Fruit fly (Drosophila melanogaster) whole organism, embryonic: ENCODE results near the gene Ptp4E.
A peak's percentile ranks its signal among the peaks of the same experiment; 100 is the strongest.

Source experiments
- Blimp-1 ChIP-seq: fragments of 200-800 bp; sonication (Bioruptor generic); optimal IDR thresholded peaks from 3 replicates; lab custom pipeline; 2018; ENCODE audit warnings: missing biosample characterization, missing genetic modification characterization, mild to moderate bottlenecking, moderate library complexity, missing genetic modification reagents
- CG10274 ChIP-seq: fragments of 200-800 bp; sonication (Bioruptor generic); optimal IDR thresholded peaks from 3 replicates; lab custom pipeline; 2017; ENCODE audit warnings: missing biosample characterization, mild to moderate bottlenecking, missing genetic modification characterization
- CG10462 ChIP-seq: fragments of 200-800 bp; sonication (Bioruptor generic); optimal IDR thresholded peaks from 2 replicates; lab custom pipeline; 2016; ENCODE audit warnings: missing biosample characterization, missing genetic modification characterization
- CG10654 ChIP-seq: fragments of 200-800 bp; sonication (Bioruptor generic); optimal IDR thresholded peaks from 2 replicates; lab custom pipeline; 2016; ENCODE audit warnings: missing biosample characterization, missing genetic modification characterization
- CG11695 ChIP-seq: fragments of 200-800 bp; sonication (Bioruptor generic); IDR thresholded peaks from 3 replicates; pipeline ENCODE4 v1.3.6; 2022; ENCODE audit warnings: missing biosample characterization, missing genetic modification characterization
- CG1233 ChIP-seq: fragments of 200-800 bp; sonication (Bioruptor generic); optimal IDR thresholded peaks from 4 replicates; lab custom pipeline; 2018; ENCODE audit warnings: missing biosample characterization, mild to moderate bottlenecking, missing genetic modification characterization
- CG14965 ChIP-seq: fragments of 200-800 bp; sonication (Bioruptor generic); optimal IDR thresholded peaks from 2 replicates; lab custom pipeline; 2016; ENCODE audit warnings: missing biosample characterization, missing genetic modification characterization, borderline replicate concordance
- CG15011 ChIP-seq: fragments of 200-800 bp; sonication (Bioruptor generic); optimal IDR thresholded peaks from 3 replicates; lab custom pipeline; 2018; ENCODE audit warnings: missing biosample characterization, mild to moderate bottlenecking, missing genetic modification characterization
- CG17361 ChIP-seq: fragments of 200-800 bp; sonication (Bioruptor generic); IDR thresholded peaks from 3 replicates; pipeline ENCODE4 v1.3.6; 2022; ENCODE audit warnings: missing biosample characterization, missing genetic modification characterization
- CG1792 ChIP-seq: fragments of 200-800 bp; sonication (Bioruptor generic); optimal IDR thresholded peaks from 2 replicates; lab custom pipeline; 2016; ENCODE audit warnings: missing biosample characterization, missing genetic modification characterization
- CG30431 ChIP-seq: fragments of 200-800 bp; sonication (Bioruptor generic); optimal IDR thresholded peaks from 2 replicates; lab custom pipeline; 2017; ENCODE audit warnings: missing biosample characterization, missing genetic modification characterization
- CG31224 ChIP-seq: fragments of 200-800 bp; sonication (Bioruptor generic); IDR thresholded peaks from 2 replicates; pipeline ENCODE4 v1.3.6; 2022; ENCODE audit warnings: missing biosample characterization, missing genetic modification characterization
- CG32767 ChIP-seq: fragments of 200-800 bp; sonication (Bioruptor generic); IDR thresholded peaks from 2 replicates; pipeline ENCODE4 v1.3.6; 2022; ENCODE audit warnings: missing biosample characterization, missing genetic modification characterization
- CG33557 ChIP-seq: fragments of 200-800 bp; sonication (Bioruptor generic); optimal IDR thresholded peaks from 2 replicates; lab custom pipeline; 2019; ENCODE audit warnings: missing biosample characterization, mild to moderate bottlenecking, missing genetic modification characterization, moderate library complexity
- CG34224 ChIP-seq: fragments of 200-800 bp; sonication (Bioruptor generic); IDR thresholded peaks from 3 replicates; pipeline ENCODE4 v1.3.6; 2022; ENCODE audit warnings: missing biosample characterization, missing genetic modification characterization; ENCODE audit not compliant: partially characterized antibody
- CG4282 ChIP-seq: fragments of 200-800 bp; sonication (Bioruptor generic); optimal IDR thresholded peaks from 2 replicates; lab custom pipeline; 2016; ENCODE audit warnings: missing biosample characterization, missing genetic modification characterization
- CG4328 ChIP-seq: fragments of 200-800 bp; sonication (Bioruptor generic); optimal IDR thresholded peaks from 3 replicates; lab custom pipeline; 2017; ENCODE audit warnings: missing biosample characterization, missing genetic modification reagents, missing genetic modification characterization
- CG4404 ChIP-seq: fragments of 200-800 bp; sonication (Bioruptor generic); IDR thresholded peaks from 2 replicates; pipeline ENCODE4 v1.3.6; 2022; ENCODE audit warnings: missing biosample characterization, missing genetic modification characterization
- CG5245 ChIP-seq: fragments of 200-800 bp; sonication (Bioruptor generic); optimal IDR thresholded peaks from 3 replicates; lab custom pipeline; 2016; ENCODE audit warnings: missing biosample characterization, missing genetic modification characterization
- CG6683 ChIP-seq: fragments of 200-800 bp; sonication (Bioruptor generic); optimal IDR thresholded peaks from 2 replicates; lab custom pipeline; 2017; ENCODE audit warnings: missing biosample characterization, mild to moderate bottlenecking, missing genetic modification characterization, missing genetic modification reagents
- CG7839 ChIP-seq: fragments of 200-800 bp; sonication (Bioruptor generic); optimal IDR thresholded peaks from 3 replicates; lab custom pipeline; 2018; ENCODE audit warnings: missing biosample characterization, mild to moderate bottlenecking, missing genetic modification characterization, moderate library complexity
- CG8089 ChIP-seq: fragments of 200-800 bp; sonication (Bioruptor generic); optimal IDR thresholded peaks from 3 replicates; lab custom pipeline; 2016; ENCODE audit warnings: missing biosample characterization, missing genetic modification characterization
- CG9215 ChIP-seq: fragments of 200-800 bp; sonication (Bioruptor generic); IDR thresholded peaks from 2 replicates; pipeline ENCODE4 v1.3.6; 2022; ENCODE audit warnings: missing biosample characterization, missing genetic modification characterization
- E2f2 ChIP-seq: fragments of 200-800 bp; sonication (Bioruptor generic); IDR thresholded peaks from 2 replicates; pipeline ENCODE4 v1.3.6; 2022; ENCODE audit warnings: missing biosample characterization, missing genetic modification characterization
- H2.0 ChIP-seq: fragments of 200-800 bp; sonication (Bioruptor generic); IDR thresholded peaks from 2 replicates; pipeline ENCODE4 v1.3.6; 2022; ENCODE audit warnings: missing biosample characterization, missing genetic modification characterization
- HLH3B ChIP-seq: fragments of 200-800 bp; sonication (Bioruptor generic); IDR thresholded peaks from 2 replicates; pipeline ENCODE4 v1.3.6; 2022; ENCODE audit warnings: missing biosample characterization, missing genetic modification characterization
- HLHmδ ChIP-seq: fragments of 200-800 bp; sonication (Bioruptor generic); optimal IDR thresholded peaks from 2 replicates; lab custom pipeline; 2018; ENCODE audit warnings: missing biosample characterization, mild to moderate bottlenecking, missing genetic modification characterization, moderate library complexity
- Jarid2 ChIP-seq: fragments of 200-800 bp; sonication (Bioruptor generic); optimal IDR thresholded peaks from 3 replicates; lab custom pipeline; 2017; ENCODE audit warnings: mild to moderate bottlenecking, missing biosample characterization, missing genetic modification reagents, missing genetic modification characterization
- Oli ChIP-seq: fragments of 200-800 bp; sonication (Bioruptor generic); optimal IDR thresholded peaks from 2 replicates; lab custom pipeline; 2018; ENCODE audit warnings: missing biosample characterization, mild to moderate bottlenecking, missing genetic modification characterization, moderate library complexity
- ase ChIP-seq: fragments of 200-800 bp; sonication (Bioruptor generic); IDR thresholded peaks from 3 replicates; pipeline ENCODE4 v1.3.6; 2022; ENCODE audit warnings: missing biosample characterization, missing genetic modification characterization
- bab2 ChIP-seq: fragments of 200-800 bp; sonication (Bioruptor generic); optimal IDR thresholded peaks from 2 replicates; lab custom pipeline; 2016; ENCODE audit warnings: missing biosample characterization, missing genetic modification characterization
- disco-r ChIP-seq: fragments of 200-800 bp; sonication (Bioruptor generic); optimal IDR thresholded peaks from 2 replicates; lab custom pipeline; 2016; ENCODE audit warnings: missing biosample characterization, missing genetic modification characterization
- emc ChIP-seq: fragments of 200-800 bp; sonication (Bioruptor generic); optimal IDR thresholded peaks from 2 replicates; lab custom pipeline; 2016; ENCODE audit warnings: missing biosample characterization, missing genetic modification characterization
- fru ChIP-seq: fragments of >200 bp; optimal IDR thresholded peaks from 2 replicates; lab custom pipeline; 2017
- gro ChIP-seq: fragments of 200-800 bp; sonication (Bioruptor generic); optimal IDR thresholded peaks from 2 replicates; lab custom pipeline; 2016; ENCODE audit warnings: missing biosample characterization, missing genetic modification characterization
- gsb ChIP-seq: fragments of 200-800 bp; sonication (Bioruptor generic); IDR thresholded peaks from 2 replicates; pipeline ENCODE4 v1.3.6; 2022; ENCODE audit warnings: missing biosample characterization, missing genetic modification characterization
- kni ChIP-seq: fragments of 200-800 bp; sonication (Bioruptor generic); optimal IDR thresholded peaks from 3 replicates; lab custom pipeline; 2017; ENCODE audit warnings: mild to moderate bottlenecking, missing biosample characterization, missing genetic modification reagents, missing genetic modification characterization
- p53 ChIP-seq: fragments of 200-800 bp; sonication (Bioruptor generic); optimal IDR thresholded peaks from 2 replicates; lab custom pipeline; 2016; ENCODE audit warnings: missing biosample characterization, missing genetic modification characterization
- pfk ChIP-seq: fragments of 200-800 bp; sonication (Bioruptor generic); optimal IDR thresholded peaks from 2 replicates; lab custom pipeline; 2018; ENCODE audit warnings: missing biosample characterization, mild to moderate bottlenecking, missing genetic modification characterization, moderate library complexity
- pnt ChIP-seq: fragments of 200-800 bp; sonication (Bioruptor generic); optimal IDR thresholded peaks from 3 replicates; lab custom pipeline; 2016; ENCODE audit warnings: missing biosample characterization, missing genetic modification characterization
- pum ChIP-seq: fragments of 200-800 bp; sonication (Bioruptor generic); optimal IDR thresholded peaks from 2 replicates; lab custom pipeline; 2016; ENCODE audit warnings: missing biosample characterization, missing genetic modification characterization
- pzg ChIP-seq: fragments of 200-800 bp; sonication (Bioruptor generic); optimal IDR thresholded peaks from 3 replicates; lab custom pipeline; 2018; ENCODE audit warnings: missing biosample characterization, mild to moderate bottlenecking, missing genetic modification characterization, moderate library complexity
- repo ChIP-seq: fragments of 200-800 bp; sonication (Bioruptor generic); optimal IDR thresholded peaks from 2 replicates; lab custom pipeline; 2016; ENCODE audit warnings: missing biosample characterization, missing genetic modification characterization
- salm ChIP-seq: fragments of 200-800 bp; sonication (Bioruptor generic); optimal IDR thresholded peaks from 2 replicates; lab custom pipeline; 2018; ENCODE audit warnings: missing biosample characterization, mild to moderate bottlenecking, missing genetic modification characterization
- sc ChIP-seq, 3 experiments: fragments of >200 bp in 2 of 3; fragments of 200-800 bp in 1 of 3; sonication (Bioruptor generic) in 1 of 3; optimal IDR thresholded peaks; 2 replicates in 2 of 3; 3 replicates in 1 of 3; lab custom pipeline; 2017; ENCODE audit warnings: mild to moderate bottlenecking in 1 of 3, missing biosample characterization in 1 of 3, missing genetic modification characterization in 1 of 3, missing genetic modification reagents in 1 of 3
- scrt ChIP-seq: fragments of 200-800 bp; sonication (Bioruptor generic); optimal IDR thresholded peaks from 2 replicates; lab custom pipeline; 2018; ENCODE audit warnings: missing biosample characterization, mild to moderate bottlenecking, missing genetic modification characterization, moderate library complexity
- slbo ChIP-seq: fragments of 200-800 bp; sonication (Bioruptor generic); IDR thresholded peaks from 2 replicates; pipeline ENCODE4 v1.3.6; 2022; ENCODE audit warnings: missing biosample characterization, missing genetic modification characterization
- ttk ChIP-seq: fragments of 200-800 bp; sonication (Bioruptor generic); IDR thresholded peaks from 2 replicates; pipeline ENCODE4 v2.1.2; 2022; ENCODE audit warnings: missing biosample characterization, missing genetic modification characterization
- wdn ChIP-seq: fragments of 200-800 bp; sonication (Bioruptor generic); IDR thresholded peaks from 2 replicates; pipeline ENCODE4 v1.3.6; 2022; ENCODE audit warnings: missing biosample characterization, missing genetic modification characterization
- z ChIP-seq: fragments of 200-800 bp; sonication (Bioruptor generic); IDR thresholded peaks from 3 replicates; pipeline ENCODE4 v1.3.6; 2022; ENCODE audit warnings: missing biosample characterization, missing genetic modification characterization

The Ptp4E gene

dm6 chrX:4939788-4940441 lies 987 bp downstream of the Ptp4E start (continued):
- TF ChIP-seq H2.0 (peak; percentile 96), CG30431 (GFP tag; lab: Kevin White, UChicago) (peak; percentile 95), wdn (GFP tag; lab: Robert Waterston, UW) (peak; percentile 75; the same call in 1 of the 2 replicates), sc (optimal IDR thresholded peaks at IDR 0.05; lab: Kevin White, UChicago) (no peak), sc (GFP tag; optimal IDR thresholded peaks at IDR 0.05; lab: Kevin White, UChicago) (peak; percentile 93), CG10654 (GFP tag; lab: Kevin White, UChicago) (peak; percentile 93), CG1233 (GFP tag; lab: Kevin White, UChicago) (peak; percentile 95), ttk (GFP tag; lab: Robert Waterston, UW) (peak; percentile 97), CG15011 (GFP tag; lab: Kevin White, UChicago) (peak; percentile 85), CG11695 (GFP tag; lab: Robert Waterston, UW) (peak; percentile 92), E2f2 (peak; percentile 71), CG5245 (GFP tag; lab: Kevin White, UChicago) (peak; percentile 97), CG32767 (GFP tag; lab: Robert Waterston, UW) (peak; percentile 95), pum (GFP tag; lab: Kevin White, UChicago) (peak; percentile 95), Blimp-1 (GFP tag; lab: Kevin White, UChicago) (peak; percentile 92), CG9215 (peak; percentile 78), gro (peak; percentile 38), CG17361 (GFP tag; lab: Robert Waterston, UW) (peak; percentile 94), salm (peak; percentile 92), emc (peak; percentile 78), CG7839 (tag; lab: Kevin White, UChicago) (peak; percentile 96), CG33557 (GFP tag; lab: Kevin White, UChicago) (peak; percentile 96), CG6683 (GFP tag; lab: Kevin White, UChicago) (peak; percentile 58), pnt (GFP tag; lab: Kevin White, UChicago) (peak; percentile 95), Oli (tag; lab: Kevin White, UChicago) (peak; percentile 96), pzg (GFP tag; lab: Kevin White, UChicago) (peak; percentile 5), disco-r (GFP tag; lab: Kevin White, UChicago) (peak; percentile 81), fru (lab: Kevin White, UChicago) (no peak), HLHmδ (GFP tag; lab: Kevin White, UChicago) (peak; percentile 31), CG4282 (GFP tag; lab: Kevin White, UChicago) (peak; percentile 63), CG4404 (peak; percentile 94), pfk (GFP tag; lab: Kevin White, UChicago) (peak; percentile 1), p53 (GFP tag; lab: Kevin White, UChicago) (peak; percentile 80), CG14965 (GFP tag; lab: Kevin White, UChicago) (peak; percentile 79), CG10462 (GFP tag; lab: Kevin White, UChicago) (peak; percentile 93), CG8089 (GFP tag; lab: Kevin White, UChicago) (peak; percentile 95), repo (GFP tag; lab: Kevin White, UChicago) (peak; percentile 93), CG4328 (GFP tag; lab: Kevin White, UChicago) (peak; percentile 88), kni (peak; percentile 95), ase (peak; percentile 96), Jarid2 (peak; percentile 67), HLH3B (GFP tag; lab: Robert Waterston, UW) (peak; percentile 97), CG10274 (GFP tag; lab: Kevin White, UChicago) (peak; percentile 82), gsb (GFP tag; lab: Robert Waterston, UW) (peak; percentile 76), z (peak; percentile 72; the same call in 2 of the 3 replicates), slbo (GFP tag; lab: Robert Waterston, UW) (peak; percentile 92), bab2 (peak; percentile 94), CG34224 (GFP tag; lab: Robert Waterston, UW) (no peak), CG31224 (GFP tag; lab: Robert Waterston, UW) (peak; percentile 82), scrt (peak; percentile 79), CG1792 (GFP tag; lab: Kevin White, UChicago) (peak; percentile 89)
